Worm (Caenorhabditis elegans) whole organism, L1 larva: ENCODE data around the gene ZK228.3.

Experiments used
- ceh-88 ChIP-seq: fragments of 200-800 bp; sonication (Bioruptor generic); IDR thresholded peaks from 2 replicates; pipeline ENCODE4 v1.3.6; 2022; ENCODE audit warnings: missing genetic modification characterization, missing compliant biosample characterization
- lin-39 ChIP-seq: fragments of 150-350 bp; optimal IDR thresholded peaks from 2 replicates; lab custom pipeline; 2014; ENCODE audit warnings: missing biosample characterization, missing genetic modification reagents, missing genetic modification characterization
- nhr-19 ChIP-seq: fragments of 200-800 bp; sonication (Bioruptor generic); conservative IDR thresholded peaks from 2 replicates; pipeline ENCODE4 v1.3.6; 2022; ENCODE audit warnings: missing genetic modification characterization, missing compliant biosample characterization
- nhr-71 ChIP-seq: sonication (generic microtip); optimal IDR thresholded peaks from 2 replicates; lab custom pipeline; 2016; ENCODE audit warnings: mild to moderate bottlenecking, missing genetic modification characterization, moderate library complexity, missing compliant biosample characterization
- pqm-1 ChIP-seq: sonication (generic microtip); optimal IDR thresholded peaks from 3 replicates; lab custom pipeline; 2017; ENCODE audit warnings: missing biosample characterization, missing genetic modification characterization
- snpc-4 ChIP-seq: fragments of 150-350 bp; optimal IDR thresholded peaks from 2 replicates; lab custom pipeline; 2014; ENCODE audit warnings: missing biosample characterization, missing genetic modification characterization
- sptf-1 ChIP-seq: fragments of 150-350 bp; optimal IDR thresholded peaks from 2 replicates; lab custom pipeline; 2014; ENCODE audit warnings: missing biosample characterization, missing genetic modification characterization
- unc-62 ChIP-seq: fragments of 150-350 bp; optimal IDR thresholded peaks from 2 replicates; lab custom pipeline; 2014; ENCODE audit warnings: missing biosample characterization, missing genetic modification reagents, missing genetic modification characterization
- xbp-1 ChIP-seq: sonication (generic microtip); optimal IDR thresholded peaks from 2 replicates; lab custom pipeline; 2016; ENCODE audit warnings: missing genetic modification characterization, missing compliant biosample characterization

DNA sequence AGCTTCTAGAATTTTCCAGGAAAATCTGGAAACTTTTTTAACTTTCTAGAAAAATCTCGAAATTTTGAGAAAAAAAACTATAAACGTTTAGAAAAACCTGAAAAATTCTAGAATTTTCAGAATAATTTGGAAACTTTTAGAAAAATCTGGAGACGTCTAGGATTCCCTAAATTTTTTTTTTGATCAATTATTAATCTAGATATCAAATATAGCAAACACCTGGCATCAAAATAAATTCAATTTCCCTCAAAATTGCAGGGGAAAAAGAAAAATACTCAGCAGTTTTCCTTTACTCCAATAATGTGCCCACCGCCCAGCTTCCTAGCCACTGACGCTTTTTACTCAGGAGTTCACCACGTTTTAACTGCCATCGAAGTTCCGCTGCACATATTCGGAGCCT is 13.2 kb upstream of the ZK228.3 start, which contains the start of gene srh-181:
- TF ChIP-seq unc-62 (GFP tag; lab: Kevin White, UChicago), result no peak
- TF ChIP-seq nhr-71 (tag; lab: Kevin White, UChicago), result no peak
- TF ChIP-seq lin-39 (tag; lab: Kevin White, UChicago), result no peak
- no peak for TF ChIP-seq ceh-88
- no peak for TF ChIP-seq nhr-19 (GFP tag; lab: Robert Waterston, UW)
- no peak for TF ChIP-seq sptf-1
- TF ChIP-seq pqm-1 (tag; lab: Kevin White, UChicago), result no peak
- no peak for TF ChIP-seq xbp-1
- TF ChIP-seq snpc-4 (tag; lab: Kevin White, UChicago), result no peak
